Fruit fly (Drosophila melanogaster): ENCODE measurements around the gene CG17681.
A peak's percentile ranks its signal among the peaks of the same experiment; 100 is the strongest.

CG17681 gene

DNA sequence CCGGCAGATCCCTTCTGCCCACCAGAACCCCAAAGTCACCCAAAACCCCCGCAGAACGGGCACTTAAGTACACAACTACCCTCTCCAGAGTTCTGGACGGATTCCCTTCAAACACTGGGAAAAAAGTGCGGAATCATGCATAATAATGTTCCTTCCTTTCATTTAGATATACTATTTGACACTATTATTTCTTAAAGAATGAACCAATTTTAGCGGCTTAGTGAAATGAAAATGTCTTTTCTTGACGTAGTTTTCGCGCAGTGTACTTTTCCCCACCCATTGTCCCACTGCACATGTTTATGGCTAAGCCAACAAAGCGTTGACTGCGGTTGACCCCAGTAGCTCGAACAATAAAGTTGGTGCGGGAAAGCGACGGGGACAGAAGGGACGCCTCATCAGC, 33.8 kb downstream of the CG17681 start (continued):
- no peak for TF ChIP-seq CG7963 (GFP tag; IDR thresholded peaks at IDR 0.05; ENCODE audit: partially characterized antibody)
- no peak for TF ChIP-seq Usf (GFP tag; optimal IDR thresholded peaks at IDR 0.05)
- TF ChIP-seq CG31224 (GFP tag; IDR thresholded peaks at IDR 0.05) = no peak
- no peak for TF ChIP-seq CG8765 (GFP tag; IDR thresholded peaks at IDR 0.05)
- no peak for TF ChIP-seq Dad (GFP tag; optimal IDR thresholded peaks at IDR 0.05)
- no peak for TF ChIP-seq ranshi (GFP tag; IDR thresholded peaks at IDR 0.05)
- no peak for TF ChIP-seq CG13287 (GFP tag; IDR thresholded peaks at IDR 0.05; ENCODE audit: partially characterized antibody)
- TF ChIP-seq CG10267 (tag; optimal IDR thresholded peaks at IDR 0.05) = no peak
- no peak for TF ChIP-seq CG12744 (GFP tag; optimal IDR thresholded peaks at IDR 0.05)
- TF ChIP-seq Dll (GFP tag; IDR thresholded peaks at IDR 0.05; ENCODE audit: partially characterized antibody) = no peak
- no peak for TF ChIP-seq CG6765 (GFP tag; optimal IDR thresholded peaks at IDR 0.05)
- TF ChIP-seq pho (GFP tag; optimal IDR thresholded peaks at IDR 0.05) = no peak
- TF ChIP-seq tx (GFP tag; optimal IDR thresholded peaks at IDR 0.05) = no peak
- no peak for TF ChIP-seq dan (GFP tag; IDR thresholded peaks at IDR 0.05)
- TF ChIP-seq CG4617 (GFP tag; optimal IDR thresholded peaks at IDR 0.05; ENCODE audit: borderline replicate concordance) = no peak
- TF ChIP-seq repo (GFP tag; optimal IDR thresholded peaks at IDR 0.05) = no peak
- TF ChIP-seq wek (GFP tag; optimal IDR thresholded peaks at IDR 0.05) = no peak
- no peak for TF ChIP-seq CG10147 (GFP tag; optimal IDR thresholded peaks at IDR 0.05)
- no peak for TF ChIP-seq CG10979 (tag; optimal IDR thresholded peaks at IDR 0.05)
- TF ChIP-seq CG15073 (GFP tag; optimal IDR thresholded peaks at IDR 0.05) = no peak
- TF ChIP-seq CG7839 (tag; optimal IDR thresholded peaks at IDR 0.05) = no peak
- peak; percentile 16 for TF ChIP-seq Hsf (GFP tag; optimal IDR thresholded peaks at IDR 0.05)
- TF ChIP-seq Bgb (GFP tag; IDR thresholded peaks at IDR 0.05; ENCODE audit: partially characterized antibody) = no peak
- no peak for TF ChIP-seq CG17912 (GFP tag; optimal IDR thresholded peaks at IDR 0.05)
- no peak for TF ChIP-seq cas (GFP tag; IDR thresholded peaks at IDR 0.05)
- no peak for TF ChIP-seq exex (tag; optimal IDR thresholded peaks at IDR 0.05)
- no peak for TF ChIP-seq lbe (GFP tag; optimal IDR thresholded peaks at IDR 0.05)
- no peak for TF ChIP-seq gce (GFP tag; IDR thresholded peaks at IDR 0.05)
- TF ChIP-seq odd (GFP tag; optimal IDR thresholded peaks at IDR 0.05) = no peak
- no peak for TF ChIP-seq CG33557 (GFP tag; optimal IDR thresholded peaks at IDR 0.05)
- TF ChIP-seq CG4360 (GFP tag; IDR thresholded peaks at IDR 0.05) = no peak
- no peak for TF ChIP-seq hb (GFP tag; IDR thresholded peaks at IDR 0.05; ENCODE audit: partially characterized antibody)
- peak; percentile 68 for TF ChIP-seq CG18599 (GFP tag; optimal IDR thresholded peaks at IDR 0.05)
- TF ChIP-seq eyg (GFP tag; optimal IDR thresholded peaks at IDR 0.05) = no peak
- TF ChIP-seq CG1647 (GFP tag; optimal IDR thresholded peaks at IDR 0.05) = no peak
- peak; percentile 7 for TF ChIP-seq Antp (GFP tag; optimal IDR thresholded peaks at IDR 0.05)
- TF ChIP-seq ATbp (GFP tag; optimal IDR thresholded peaks at IDR 0.05) = peak; percentile 14
- TF ChIP-seq CG9817 (tag; optimal IDR thresholded peaks at IDR 0.05) = no peak
- no peak for TF ChIP-seq CG6813 (GFP tag; optimal IDR thresholded peaks at IDR 0.05)
- no peak for TF ChIP-seq bcd (GFP tag; optimal IDR thresholded peaks at IDR 0.05)
- peak; percentile 53 for TF ChIP-seq CG11504 (tag; optimal IDR thresholded peaks at IDR 0.05)
- TF ChIP-seq Lim3 (GFP tag; IDR thresholded peaks at IDR 0.05) = no peak
- no peak for TF ChIP-seq sr (GFP tag; IDR thresholded peaks at IDR 0.05)
- no peak for TF ChIP-seq prd (optimal IDR thresholded peaks at IDR 0.05)
- TF ChIP-seq prd (GFP tag; IDR thresholded peaks at IDR 0.05) = peak; percentile 24; the same call in 1 of the 3 replicates
- TF ChIP-seq CG11456 (GFP tag; IDR thresholded peaks at IDR 0.05) = no peak
- TF ChIP-seq twi (tag; optimal IDR thresholded peaks at IDR 0.05) = no peak
- peak; percentile 17; the same call in 1 of the 2 replicates for TF ChIP-seq CG9932 (GFP tag; IDR thresholded peaks at IDR 0.05)
- TF ChIP-seq Side (GFP tag; optimal IDR thresholded peaks at IDR 0.05) = no peak
- TF ChIP-seq bbx (GFP tag; IDR thresholded peaks at IDR 0.05; ENCODE audit: partially characterized antibody) = no peak
- peak; percentile 54 for TF ChIP-seq gem (tag; optimal IDR thresholded peaks at IDR 0.05)

All from whole organism, embryonic.